Worm (Caenorhabditis elegans): Measurements from ENCODE around the gene F22B8.7.

- no peak for TF ChIP-seq madf-3 (GFP tag; IDR thresholded peaks at IDR 0.05)
- no peak for TF ChIP-seq nhr-179 (tag; optimal IDR thresholded peaks at IDR 0.05)
- TF ChIP-seq dpff-1 (tag; optimal IDR thresholded peaks at IDR 0.05): no peak
- no peak for TF ChIP-seq unc-62 (GFP tag; optimal IDR thresholded peaks at IDR 0.05)
- TF ChIP-seq B0035.1 (tag; optimal IDR thresholded peaks at IDR 0.05): no peak
- TF ChIP-seq sptf-2 (GFP tag; optimal IDR thresholded peaks at IDR 0.05): no peak
- TF ChIP-seq efl-1 (GFP tag; optimal IDR thresholded peaks at IDR 0.05): no peak
- TF ChIP-seq ccch-3 (GFP tag; optimal IDR thresholded peaks at IDR 0.05): no peak
- no peak for TF ChIP-seq hmg-20 (GFP tag; IDR thresholded peaks at IDR 0.05)
- no peak for TF ChIP-seq nhr-27 (tag; optimal IDR thresholded peaks at IDR 0.05)
- TF ChIP-seq snpc-4 (GFP tag; optimal IDR thresholded peaks at IDR 0.05): no peak
- TF ChIP-seq snpc-4 (tag; optimal IDR thresholded peaks at IDR 0.05): no peak
- TF ChIP-seq ceh-27 (GFP tag; optimal IDR thresholded peaks at IDR 0.05): no peak
- TF ChIP-seq ets-4 (GFP tag; optimal IDR thresholded peaks at IDR 0.05): no peak
These were observed 50.6 kb downstream of the F22B8.7 start for ce11 chrV:16145009-16145408.
